Worm (Caenorhabditis elegans): Measurements from ENCODE around the gene pqn-89.

Gene pqn-89

ce11 chrIV:6502725-6503124 lies 3.8 kb upstream of the pqn-89 start:
- TF ChIP-seq him-1 (tag; optimal IDR thresholded peaks at IDR 0.05) (no peak), W03F9.2 (tag; optimal IDR thresholded peaks at IDR 0.05) (no peak), dao-5 (tag; optimal IDR thresholded peaks at IDR 0.05) (no peak)

ce11 chrIV:6511767-6512166 lies 5.2 kb downstream of the pqn-89 start:
- TF ChIP-seq W03F9.2 (tag; optimal IDR thresholded peaks at IDR 0.05): no peak
- TF ChIP-seq dao-5 (tag; optimal IDR thresholded peaks at IDR 0.05): no peak
- TF ChIP-seq him-1 (tag; optimal IDR thresholded peaks at IDR 0.05): no peak

- TF ChIP-seq dao-5 (tag; optimal IDR thresholded peaks at IDR 0.05) (no peak), W03F9.2 (tag; optimal IDR thresholded peaks at IDR 0.05) (no peak), him-1 (tag; optimal IDR thresholded peaks at IDR 0.05) (no peak)
Measured at ce11 chrIV:6514700-6515099, 8.2 kb downstream of the pqn-89 start.

- TF ChIP-seq him-1 (tag; optimal IDR thresholded peaks at IDR 0.05) (no peak), W03F9.2 (tag; optimal IDR thresholded peaks at IDR 0.05) (no peak), dao-5 (tag; optimal IDR thresholded peaks at IDR 0.05) (no peak)
Measured at ce11 chrIV:6517859-6518258, 11.3 kb downstream of the pqn-89 start, which contains the start of gene C01G5.7. Gene C01G5.7, plus strand, starts transcription at chrIV:6518159.

- TF ChIP-seq dao-5 (tag; optimal IDR thresholded peaks at IDR 0.05) (no peak), him-1 (tag; optimal IDR thresholded peaks at IDR 0.05) (no peak), W03F9.2 (tag; optimal IDR thresholded peaks at IDR 0.05) (no peak)
Measured at ce11 chrIV:6519593-6519992, 13.1 kb downstream of the pqn-89 start, which contains the start of gene C01G5.9. Gene C01G5.9, plus strand, starts transcription at chrIV:6519893.

- peak; percentile 0 for TF ChIP-seq W03F9.2 (tag; optimal IDR thresholded peaks at IDR 0.05)
- no peak for TF ChIP-seq dao-5 (tag; optimal IDR thresholded peaks at IDR 0.05)
Measured at ce11 chrIV:6522305-6522917, 15.9 kb downstream of the pqn-89 start, which contains the start of gene ddi-1. Gene ddi-1, plus strand, starts transcription at chrIV:6522867.

- TF ChIP-seq W03F9.2 (tag; optimal IDR thresholded peaks at IDR 0.05): no peak
- no peak for TF ChIP-seq him-1 (tag; optimal IDR thresholded peaks at IDR 0.05)
- no peak for TF ChIP-seq dao-5 (tag; optimal IDR thresholded peaks at IDR 0.05)
Measured at ce11 chrIV:6523773-6524172, 17.2 kb downstream of the pqn-89 start.

- TF ChIP-seq him-1 (tag; optimal IDR thresholded peaks at IDR 0.05) (no peak), dao-5 (tag; optimal IDR thresholded peaks at IDR 0.05) (no peak), W03F9.2 (tag; optimal IDR thresholded peaks at IDR 0.05) (no peak)
Measured at ce11 chrIV:6524531-6524930, 18.0 kb downstream of the pqn-89 start, which contains the start of gene C01G5.5. Gene C01G5.5, plus strand, starts transcription at chrIV:6524610.

- TF ChIP-seq W03F9.2 (tag; optimal IDR thresholded peaks at IDR 0.05) (no peak), dao-5 (tag; optimal IDR thresholded peaks at IDR 0.05) (no peak), him-1 (tag; optimal IDR thresholded peaks at IDR 0.05) (no peak)
Measured at ce11 chrIV:6526522-6526921, 20.0 kb downstream of the pqn-89 start.

- TF ChIP-seq him-1 (tag; optimal IDR thresholded peaks at IDR 0.05) (no peak), W03F9.2 (tag; optimal IDR thresholded peaks at IDR 0.05) (no peak), dao-5 (tag; optimal IDR thresholded peaks at IDR 0.05) (no peak)
Measured at ce11 chrIV:6528202-6528601, 21.7 kb downstream of the pqn-89 start.

ce11 chrIV:6529832-6530231 lies 23.3 kb downstream of the pqn-89 start:
- TF ChIP-seq him-1 (tag; optimal IDR thresholded peaks at IDR 0.05) (no peak), dao-5 (tag; optimal IDR thresholded peaks at IDR 0.05) (no peak), W03F9.2 (tag; optimal IDR thresholded peaks at IDR 0.05) (no peak)

- no peak for TF ChIP-seq W03F9.2 (tag; optimal IDR thresholded peaks at IDR 0.05)
- TF ChIP-seq him-1 (tag; optimal IDR thresholded peaks at IDR 0.05): no peak
- no peak for TF ChIP-seq dao-5 (tag; optimal IDR thresholded peaks at IDR 0.05)
Measured at ce11 chrIV:6531450-6531849, 24.9 kb downstream of the pqn-89 start, which contains the start of gene C01G5.4. Gene C01G5.4, plus strand, starts transcription at chrIV:6531750.

ce11 chrIV:6535908-6536307 lies 29.4 kb downstream of the pqn-89 start, which contains the start of gene C01G5.3:
Gene C01G5.3, plus strand, starts transcription at chrIV:6536208.
- TF ChIP-seq W03F9.2 (tag; optimal IDR thresholded peaks at IDR 0.05) (no peak), him-1 (tag; optimal IDR thresholded peaks at IDR 0.05) (no peak), dao-5 (tag; optimal IDR thresholded peaks at IDR 0.05) (no peak)

- TF ChIP-seq him-1 (tag; optimal IDR thresholded peaks at IDR 0.05) (no peak), W03F9.2 (tag; optimal IDR thresholded peaks at IDR 0.05) (no peak), dao-5 (tag; optimal IDR thresholded peaks at IDR 0.05) (no peak)
Measured at ce11 chrIV:6541435-6541834, 34.9 kb downstream of the pqn-89 start, which contains the start of gene C01G5.25. Gene C01G5.25, plus strand, starts transcription at chrIV:6541684.

ce11 chrIV:6542962-6543361 lies 36.4 kb downstream of the pqn-89 start:
- TF ChIP-seq dao-5 (tag; optimal IDR thresholded peaks at IDR 0.05) (no peak), him-1 (tag; optimal IDR thresholded peaks at IDR 0.05) (no peak), W03F9.2 (tag; optimal IDR thresholded peaks at IDR 0.05) (no peak)
